Worm (Caenorhabditis elegans): ENCODE data around the gene epg-7.

Gene epg-7

DNA sequence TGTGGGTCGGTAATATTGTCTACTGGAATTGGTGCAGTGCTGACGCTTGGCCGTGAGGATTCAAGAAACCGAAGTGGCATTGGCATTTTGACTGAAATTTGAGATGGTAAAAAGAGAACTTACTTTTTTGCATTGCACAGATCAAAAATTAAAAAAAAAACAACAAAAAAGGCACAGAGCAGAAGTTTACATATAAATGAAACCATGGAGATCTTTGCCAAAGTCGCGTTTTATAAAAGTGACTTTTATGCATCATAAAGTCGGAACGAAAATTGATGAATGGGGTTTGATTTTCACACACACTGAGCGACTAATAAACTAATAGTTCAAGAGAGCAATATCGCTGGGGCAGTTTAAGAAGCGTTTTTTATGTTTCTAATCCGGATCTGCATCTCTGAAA, 12.2 kb upstream of the epg-7 start, which contains the start of gene T08A9.13:
TSS of gene T08A9.13 (minus strand) at position 101 of the 400 bp plus-strand sequence.
- TF ChIP-seq ceh-43 (GFP tag; optimal IDR thresholded peaks at IDR 0.05): no peak
- TF ChIP-seq nhr-237 (tag; optimal IDR thresholded peaks at IDR 0.05): no peak

DNA sequence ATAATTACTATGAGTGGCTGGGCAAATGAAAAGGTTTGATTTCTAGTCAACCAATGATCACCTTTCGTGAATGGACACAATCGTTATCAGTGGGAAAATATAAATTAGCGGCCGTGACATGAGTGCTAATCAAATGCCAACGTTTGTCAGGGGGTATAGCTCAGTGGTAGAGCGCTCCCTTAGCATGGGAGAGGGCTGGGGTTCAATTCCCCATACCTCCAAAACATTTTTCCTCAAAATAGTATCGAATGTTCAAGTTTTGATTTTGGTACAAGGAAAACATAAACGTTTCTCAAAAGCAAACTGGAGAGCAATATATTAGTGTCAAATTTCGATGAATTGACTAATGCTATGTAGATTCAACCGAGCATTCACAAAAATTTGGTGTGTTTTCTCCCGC, 10.9 kb upstream of the epg-7 start:
- TF ChIP-seq sptf-1 (tag; optimal IDR thresholded peaks at IDR 0.05) (peak; percentile 65), unc-120 (tag; optimal IDR thresholded peaks at IDR 0.05; ENCODE audit: poor library complexity, severe bottlenecking) (no peak)

DNA sequence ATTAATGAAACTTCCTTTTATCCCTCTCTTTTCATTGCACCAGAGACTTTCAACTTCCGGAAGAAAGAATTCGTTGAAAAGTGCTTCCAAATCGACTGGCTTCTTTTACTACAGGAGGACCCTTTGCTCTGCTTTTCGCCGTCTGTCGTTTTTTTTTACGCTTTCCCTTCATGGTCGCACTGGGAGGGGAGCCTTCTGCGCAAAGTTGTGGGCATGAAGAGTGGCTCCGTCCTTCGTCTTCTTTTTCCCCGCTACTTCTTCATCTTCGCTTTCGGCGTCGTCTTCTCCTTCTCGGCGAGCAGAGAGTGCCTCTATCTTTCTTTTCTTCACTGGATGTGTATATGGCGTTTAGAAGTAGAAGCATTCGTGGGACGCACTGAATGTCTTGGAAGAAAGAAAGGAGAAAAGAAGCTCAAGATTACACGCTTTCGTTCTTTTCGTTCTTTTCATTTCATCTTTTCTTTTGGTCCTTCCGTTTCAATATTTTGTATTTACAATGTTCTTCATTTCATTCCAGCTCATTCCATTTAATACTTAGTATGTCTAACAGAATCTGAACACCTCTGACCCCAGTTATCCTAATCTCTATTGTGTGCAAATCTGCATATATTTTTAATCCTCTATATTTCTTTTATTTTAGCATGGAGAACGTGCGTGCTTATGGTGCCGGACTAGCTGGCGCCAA, 7.4 kb upstream of the epg-7 start, which contains the start of gene sng-1:
TSS of gene sng-1 (plus strand) at position 635 of the 685 bp plus-strand sequence.
- TF ChIP-seq lin-32 (GFP tag; optimal IDR thresholded peaks at IDR 0.05) (no peak), mep-1 (tag; optimal IDR thresholded peaks at IDR 0.05) (no peak), ces-1 (GFP tag; optimal IDR thresholded peaks at IDR 0.05) (peak; percentile 35), cnd-1 (tag; optimal IDR thresholded peaks at IDR 0.05) (no peak), nhr-2 (tag; optimal IDR thresholded peaks at IDR 0.05) (no peak)

DNA sequence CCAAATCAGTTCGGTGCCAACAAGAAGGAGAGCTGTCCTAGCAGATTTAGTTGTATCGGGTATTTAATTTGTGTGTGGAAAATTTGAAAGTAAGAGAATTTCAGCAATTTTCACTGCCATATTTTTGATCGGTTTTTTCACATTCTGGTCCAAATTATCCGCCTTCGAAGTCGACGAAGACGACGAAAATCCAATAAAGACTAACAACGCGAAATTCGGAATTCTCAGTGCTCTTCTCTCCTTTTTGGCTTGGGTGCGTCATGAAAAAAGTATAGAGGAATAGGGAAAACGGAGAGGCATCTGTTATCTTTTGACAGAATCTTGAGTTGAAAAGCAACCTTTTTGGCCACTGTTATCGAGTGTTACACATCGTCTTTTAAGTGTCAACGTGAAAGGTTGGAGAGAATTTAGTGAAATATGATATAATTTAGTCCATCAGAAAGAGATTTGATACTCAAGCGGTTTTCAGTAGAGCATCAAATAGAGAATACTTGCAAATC, 6.4 kb upstream of the epg-7 start:
- TF ChIP-seq ces-1 (GFP tag; optimal IDR thresholded peaks at IDR 0.05) (peak; percentile 83), drap-1 (GFP tag; optimal IDR thresholded peaks at IDR 0.05) (no peak)

DNA sequence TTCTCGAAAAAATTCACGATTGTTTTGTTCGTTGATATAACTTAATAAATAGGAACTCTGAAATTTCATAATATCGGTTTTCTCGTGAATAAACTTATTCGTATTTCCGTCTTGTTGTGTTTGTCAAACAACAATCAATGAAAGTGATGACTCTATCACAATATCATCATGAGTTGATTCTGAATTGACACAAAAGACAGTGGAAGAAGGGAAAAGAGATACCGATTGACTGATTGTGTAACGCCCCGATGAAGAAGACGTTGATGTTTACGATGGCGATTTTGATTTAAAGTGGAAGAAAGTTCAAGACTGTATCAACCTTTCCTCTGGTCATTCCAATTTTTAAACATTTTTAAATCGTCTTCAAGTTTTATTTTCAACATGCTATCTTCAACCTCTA, 4.9 kb upstream of the epg-7 start, which contains the start of gene ttr-59:
TSS of gene ttr-59 (plus strand) at position 218 of the 400 bp plus-strand sequence.
- TF ChIP-seq mep-1 (tag; optimal IDR thresholded peaks at IDR 0.05): no peak
- TF ChIP-seq unc-62 (GFP tag; optimal IDR thresholded peaks at IDR 0.05): peak; percentile 23

DNA sequence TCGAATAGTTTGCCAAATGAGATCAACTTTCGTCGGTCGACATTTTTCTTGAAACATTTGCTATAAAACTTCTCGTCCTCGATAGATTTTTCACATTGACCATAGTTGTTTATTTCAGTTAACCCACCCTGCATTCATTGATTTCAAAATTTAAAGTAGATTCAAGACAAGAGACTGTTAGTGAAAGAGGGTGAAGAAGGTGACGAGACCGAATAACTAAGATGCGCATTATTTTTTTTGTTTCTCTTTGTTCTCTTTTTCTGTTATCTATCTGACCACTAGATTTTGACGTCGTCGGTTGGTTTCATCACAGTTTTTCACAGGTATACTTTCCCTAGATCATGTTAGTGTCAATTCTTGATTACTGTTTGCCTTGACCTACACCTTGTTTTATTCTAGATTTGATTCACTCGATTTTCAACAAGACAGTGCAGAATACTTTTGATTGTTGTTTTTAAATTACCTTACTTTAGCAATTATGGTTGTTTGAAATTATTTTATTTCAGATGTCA, 3.8 kb upstream of the epg-7 start, which contains the start of gene ttr-30:
TSS of gene ttr-30 (plus strand) at position 265 of the 512 bp plus-strand sequence.
- TF ChIP-seq mls-2 (tag; optimal IDR thresholded peaks at IDR 0.05): no peak
- no peak for TF ChIP-seq unc-120 (tag; optimal IDR thresholded peaks at IDR 0.05; ENCODE audit: poor library complexity, severe bottlenecking)
- TF ChIP-seq M03D4.4 (tag; optimal IDR thresholded peaks at IDR 0.05): no peak
- TF ChIP-seq ceh-83 (GFP tag; optimal IDR thresholded peaks at IDR 0.05): no peak
- TF ChIP-seq snpc-4 (tag; optimal IDR thresholded peaks at IDR 0.05): no peak
- TF ChIP-seq lin-32 (GFP tag; optimal IDR thresholded peaks at IDR 0.05): no peak
- no peak for TF ChIP-seq hlh-1 (tag; optimal IDR thresholded peaks at IDR 0.05)
- no peak for TF ChIP-seq flh-1 (GFP tag; optimal IDR thresholded peaks at IDR 0.05)
- no peak for TF ChIP-seq unc-62 (GFP tag; optimal IDR thresholded peaks at IDR 0.05)
- no peak for TF ChIP-seq elt-3 (tag; optimal IDR thresholded peaks at IDR 0.05)
- TF ChIP-seq elt-1 (tag; optimal IDR thresholded peaks at IDR 0.05; ENCODE audit: borderline replicate concordance, insufficient read depth): no peak
- TF ChIP-seq bed-3 (GFP tag; optimal IDR thresholded peaks at IDR 0.05): no peak
- no peak for TF ChIP-seq cnd-1 (tag; optimal IDR thresholded peaks at IDR 0.05)
- no peak for TF ChIP-seq nhr-76 (tag; optimal IDR thresholded peaks at IDR 0.05)
- no peak for TF ChIP-seq nhr-2 (tag; optimal IDR thresholded peaks at IDR 0.05)

DNA sequence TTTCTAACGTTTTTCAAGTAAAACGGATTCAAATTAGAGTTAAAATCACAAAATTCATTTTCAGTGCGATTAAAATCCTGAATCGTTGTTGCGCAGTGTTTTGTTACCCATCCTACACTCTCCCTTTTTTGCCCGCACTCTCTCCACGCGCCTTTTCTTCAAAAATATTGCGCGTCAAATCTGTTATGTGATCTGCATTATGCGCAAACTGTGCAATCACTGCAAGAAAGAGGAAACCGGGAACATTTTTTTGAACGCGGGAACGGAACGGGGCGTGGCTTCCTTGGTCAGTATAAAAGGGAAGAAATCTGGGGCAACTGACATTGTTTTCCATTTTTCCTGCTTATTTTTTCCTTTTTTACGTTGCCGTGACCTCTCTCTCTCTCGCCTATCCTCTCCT, 5.9 kb downstream of the epg-7 start:
- TF ChIP-seq zip-8 (tag; optimal IDR thresholded peaks at IDR 0.05) (peak; percentile 4), elt-3 (tag; optimal IDR thresholded peaks at IDR 0.05) (no peak)

DNA sequence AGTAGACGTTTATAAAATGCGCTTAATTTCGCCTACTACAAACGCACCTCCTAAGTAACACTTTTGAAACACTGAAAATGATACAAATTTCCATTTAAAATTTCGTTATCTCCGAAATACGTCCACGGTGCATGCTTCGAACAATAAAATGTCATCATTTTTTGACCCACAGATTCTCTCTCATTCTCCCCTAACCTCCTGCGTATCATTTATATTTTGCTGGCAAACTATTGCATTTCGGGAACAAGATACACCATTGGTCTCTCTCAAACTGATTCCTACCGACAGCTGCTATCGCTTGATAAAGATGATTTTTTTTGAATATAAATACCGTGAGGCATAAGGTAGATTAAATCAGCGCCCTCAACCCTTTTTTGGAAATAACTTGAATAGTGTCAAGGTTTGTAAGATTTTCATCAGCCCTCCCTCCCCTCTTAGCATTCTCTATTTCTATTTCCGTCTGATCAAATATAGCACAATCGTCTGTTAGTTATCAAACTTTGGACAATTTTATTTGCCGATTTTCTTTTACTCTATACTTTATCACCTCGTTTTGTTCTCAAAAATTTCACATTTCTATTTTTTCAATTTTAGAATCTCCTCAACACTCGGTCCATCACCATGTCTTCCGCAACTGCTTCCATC, 6.5 kb downstream of the epg-7 start, which contains the start of gene C07D8.6:
TSS of gene C07D8.6 (plus strand) at position 595 of the 645 bp plus-strand sequence.
- no peak for TF ChIP-seq ham-2 (GFP tag; optimal IDR thresholded peaks at IDR 0.05)
- no peak for TF ChIP-seq nhr-76 (tag; optimal IDR thresholded peaks at IDR 0.05)
- no peak for TF ChIP-seq unc-39 (tag; optimal IDR thresholded peaks at IDR 0.05)
- no peak for TF ChIP-seq lin-13 (tag; optimal IDR thresholded peaks at IDR 0.05)
- no peak for TF ChIP-seq pha-4 (tag; optimal IDR thresholded peaks at IDR 0.05)
- TF ChIP-seq ztf-11 (tag; optimal IDR thresholded peaks at IDR 0.05): no peak
- peak; percentile 24 for TF ChIP-seq unc-62 (GFP tag; optimal IDR thresholded peaks at IDR 0.05)
- no peak for TF ChIP-seq ceh-43 (GFP tag; optimal IDR thresholded peaks at IDR 0.05)
- peak; percentile 1 for TF ChIP-seq unc-120 (tag; optimal IDR thresholded peaks at IDR 0.05; ENCODE audit: poor library complexity, severe bottlenecking)
- no peak for TF ChIP-seq lin-32 (GFP tag; optimal IDR thresholded peaks at IDR 0.05)
- peak; percentile 62 for TF ChIP-seq hlh-1 (tag; optimal IDR thresholded peaks at IDR 0.05)
